Worm (Caenorhabditis elegans) whole organism, L4/young adult: Measurements from ENCODE around the gene ztf-14.

Experiments used
- W03F9.2 ChIP-seq: fragments of 150-350 bp; optimal IDR thresholded peaks from 2 replicates; lab custom pipeline; 2014; ENCODE audit warnings: missing biosample characterization, missing genetic modification characterization
- dao-5 ChIP-seq: sonication (generic microtip); optimal IDR thresholded peaks from 2 replicates; lab custom pipeline; 2016; ENCODE audit warnings: missing genotype, missing genetic modification characterization, moderate library complexity, missing compliant biosample characterization
- him-1 ChIP-seq: sonication (generic microtip); optimal IDR thresholded peaks from 2 replicates; lab custom pipeline; 2016; ENCODE audit warnings: missing genotype, missing genetic modification reagents, missing genetic modification characterization, missing compliant biosample characterization

- TF ChIP-seq him-1 (tag; lab: Kevin White, UChicago): no peak
- TF ChIP-seq W03F9.2 (tag; lab: Kevin White, UChicago): no peak
- TF ChIP-seq dao-5: no peak
These were observed 17.6 kb downstream of the ztf-14 start for ce11 chrX:14513462-14513861.
